Fruit fly (Drosophila melanogaster) whole organism, pupa: Measurements from ENCODE around the gene CG15731.

Source experiments
- CG10348 ChIP-seq: fragments of 200-800 bp; sonication (Bioruptor generic); IDR thresholded peaks from 2 replicates; pipeline ENCODE4 v1.3.6; 2022; ENCODE audit warnings: missing biosample characterization, missing genetic modification characterization
- CG12605 ChIP-seq: fragments of 200-800 bp; sonication (Bioruptor generic); IDR thresholded peaks from 2 replicates; pipeline ENCODE4 v1.3.6; 2022; ENCODE audit warnings: missing biosample characterization, missing genetic modification characterization
- CG13204 ChIP-seq: fragments of 200-800 bp; sonication (Bioruptor generic); optimal IDR thresholded peaks from 2 replicates; lab custom pipeline; 2018; ENCODE audit warnings: missing biosample characterization, mild to moderate bottlenecking, missing genetic modification characterization, moderate library complexity
- CG14655 ChIP-seq: fragments of 200-800 bp; sonication (Bioruptor generic); optimal IDR thresholded peaks from 3 replicates; lab custom pipeline; 2017; ENCODE audit warnings: mild to moderate bottlenecking, missing biosample characterization, missing genetic modification reagents, missing genetic modification characterization
- CG15710 ChIP-seq: fragments of 200-800 bp; sonication (Bioruptor generic); optimal IDR thresholded peaks from 2 replicates; lab custom pipeline; 2018; ENCODE audit warnings: missing biosample characterization, mild to moderate bottlenecking, missing genetic modification characterization, moderate library complexity
- CG17806 ChIP-seq: fragments of 200-800 bp; sonication (Bioruptor generic); optimal IDR thresholded peaks from 2 replicates; lab custom pipeline; 2018; ENCODE audit warnings: missing biosample characterization, mild to moderate bottlenecking, missing genetic modification characterization, moderate library complexity
- CG32121 ChIP-seq: fragments of 200-800 bp; sonication (Bioruptor generic); IDR thresholded peaks from 2 replicates; pipeline ENCODE4 v1.3.6; 2022; ENCODE audit warnings: missing biosample characterization, missing genetic modification characterization
- CG34367 ChIP-seq: fragments of 200-800 bp; sonication (Bioruptor generic); optimal IDR thresholded peaks from 2 replicates; lab custom pipeline; 2018; ENCODE audit warnings: missing biosample characterization, mild to moderate bottlenecking, missing genetic modification characterization
- CG4496 ChIP-seq: fragments of 200-800 bp; sonication (Bioruptor generic); IDR thresholded peaks from 3 replicates; pipeline ENCODE4 v1.3.6; 2022; ENCODE audit warnings: missing biosample characterization, missing genetic modification characterization
- CG8159 ChIP-seq: fragments of 200-800 bp; sonication (Bioruptor generic); optimal IDR thresholded peaks from 3 replicates; lab custom pipeline; 2018; ENCODE audit warnings: missing biosample characterization, mild to moderate bottlenecking, missing genetic modification characterization, moderate library complexity
- CG8301 ChIP-seq: fragments of 200-800 bp; sonication (Bioruptor generic); optimal IDR thresholded peaks from 2 replicates; lab custom pipeline; 2018; ENCODE audit warnings: missing biosample characterization, mild to moderate bottlenecking, missing genetic modification characterization
- CG9948 ChIP-seq: fragments of 200-800 bp; sonication (Bioruptor generic); optimal IDR thresholded peaks from 2 replicates; lab custom pipeline; 2018; ENCODE audit warnings: missing biosample characterization, mild to moderate bottlenecking, missing genetic modification characterization, moderate library complexity
- D1 ChIP-seq: fragments of 200-800 bp; sonication (Bioruptor generic); optimal IDR thresholded peaks from 2 replicates; lab custom pipeline; 2018; ENCODE audit warnings: missing biosample characterization, mild to moderate bottlenecking, missing genetic modification characterization, moderate library complexity
- EcR ChIP-seq: fragments of 200-800 bp; sonication (Bioruptor generic); optimal IDR thresholded peaks from 3 replicates; lab custom pipeline; 2019; ENCODE audit warnings: missing biosample characterization, missing genetic modification characterization, mild to moderate bottlenecking, moderate library complexity, missing genetic modification reagents
- Ets98B ChIP-seq: fragments of 200-800 bp; sonication (Bioruptor generic); IDR thresholded peaks from 2 replicates; pipeline ENCODE4 v1.3.6; 2022; ENCODE audit warnings: missing biosample characterization, missing genetic modification characterization
- Pif1A ChIP-seq: fragments of 200-800 bp; sonication (Bioruptor generic); optimal IDR thresholded peaks from 3 replicates; lab custom pipeline; 2016; ENCODE audit warnings: missing biosample characterization, missing genetic modification characterization
- Pif1B ChIP-seq: fragments of 200-800 bp; sonication (Bioruptor generic); optimal IDR thresholded peaks from 3 replicates; lab custom pipeline; 2016; ENCODE audit warnings: missing biosample characterization, missing genetic modification characterization
- Snoo ChIP-seq: fragments of 200-800 bp; sonication (Bioruptor generic); optimal IDR thresholded peaks from 3 replicates; lab custom pipeline; 2017; ENCODE audit warnings: missing biosample characterization, mild to moderate bottlenecking, missing genetic modification characterization, inconsistent platforms
- fd96Ca ChIP-seq: fragments of 200-800 bp; sonication (Bioruptor generic); IDR thresholded peaks from 3 replicates; pipeline ENCODE4 v1.3.6; 2022; ENCODE audit warnings: missing biosample characterization, missing genetic modification characterization
- gl ChIP-seq: fragments of 200-800 bp; sonication (Bioruptor generic); optimal IDR thresholded peaks from 2 replicates; lab custom pipeline; 2018; ENCODE audit warnings: missing biosample characterization, mild to moderate bottlenecking, missing genetic modification characterization
- rn ChIP-seq: fragments of 200-800 bp; sonication (Bioruptor generic); IDR thresholded peaks from 2 replicates; pipeline ENCODE4 v1.3.6; 2022; ENCODE audit warnings: missing biosample characterization, missing genetic modification characterization

CG15731 gene

dm6 chrX:12453704-12454103 is 3.9 kb downstream of the CG15731 start:
- TF ChIP-seq CG8159 (tag; lab: Kevin White, UChicago) (no peak), CG15710 (tag; lab: Kevin White, UChicago) (no peak), CG14655 (GFP tag; lab: Kevin White, UChicago) (no peak), gl (tag; lab: Kevin White, UChicago) (no peak), CG10348 (GFP tag; lab: Robert Waterston, UW) (no peak), EcR (GFP tag; lab: Kevin White, UChicago) (no peak), CG13204 (GFP tag; lab: Kevin White, UChicago) (no peak), Pif1B (no peak), CG9948 (tag; lab: Kevin White, UChicago) (no peak), Pif1A (GFP tag; lab: Kevin White, UChicago) (no peak), D1 (no peak), CG32121 (GFP tag; lab: Robert Waterston, UW) (no peak), CG4496 (GFP tag; lab: Robert Waterston, UW) (no peak), Snoo (tag; lab: Kevin White, UChicago) (no peak), rn (no peak), CG34367 (tag; lab: Kevin White, UChicago) (no peak), CG17806 (tag; lab: Kevin White, UChicago) (no peak)

- TF ChIP-seq CG8301 (tag; lab: Kevin White, UChicago) (peak; percentile 5), CG32121 (GFP tag; lab: Robert Waterston, UW) (0 out of 2 replicates have a peak, but pooled peaks have one; percentile 10), D1 (no peak), CG14655 (GFP tag; lab: Kevin White, UChicago) (peak; percentile 32)
These were observed 9.7 kb downstream of the CG15731 start for dm6 chrX:12447874-12448273.

DNA sequence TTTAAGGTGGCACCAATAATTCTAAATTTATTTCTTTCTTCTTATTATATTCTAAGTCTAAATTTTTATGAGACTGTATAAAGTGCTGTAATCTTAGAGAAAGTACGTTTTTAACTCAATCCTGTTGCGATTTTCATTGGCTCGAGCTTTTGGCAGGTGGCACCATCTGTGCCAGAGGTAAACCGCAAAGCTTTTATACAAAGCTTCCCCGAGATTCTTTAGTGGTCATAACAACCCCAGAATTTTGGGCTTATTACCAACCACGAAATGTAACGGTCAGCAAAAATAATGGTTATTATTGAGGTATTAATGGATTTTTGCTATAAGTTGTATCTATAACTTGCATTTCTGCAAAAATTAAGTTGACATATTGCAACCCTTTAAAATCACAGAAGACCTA is 20.5 kb downstream of the CG15731 start:
- TF ChIP-seq CG9948 (tag; lab: Kevin White, UChicago): no peak
- no peak for TF ChIP-seq rn
- TF ChIP-seq CG17806 (tag; lab: Kevin White, UChicago): no peak
- TF ChIP-seq CG8159 (tag; lab: Kevin White, UChicago): no peak
- TF ChIP-seq Ets98B: no peak
- TF ChIP-seq Snoo (tag; lab: Kevin White, UChicago): no peak
- TF ChIP-seq CG14655 (GFP tag; lab: Kevin White, UChicago): no peak
- no peak for TF ChIP-seq CG32121 (GFP tag; lab: Robert Waterston, UW)

DNA sequence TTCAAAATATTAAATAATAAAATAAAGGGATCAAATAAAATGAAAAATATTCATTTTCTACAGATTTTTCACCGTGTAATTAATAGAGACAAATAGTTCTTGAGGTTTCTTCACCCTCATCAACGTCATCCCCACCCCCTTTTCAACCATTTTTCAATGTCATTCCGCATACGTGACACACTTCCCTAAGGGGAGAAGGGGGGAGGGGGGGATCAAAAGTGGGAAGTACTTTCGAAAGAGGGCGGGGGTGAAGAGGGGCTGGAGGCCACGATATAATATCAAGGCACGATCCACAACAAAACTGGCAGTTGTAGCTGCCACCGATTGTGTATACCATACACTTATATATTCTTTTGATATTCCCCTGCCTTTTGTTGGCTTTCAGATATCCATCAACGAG is 23.0 kb downstream of the CG15731 start:
- TF ChIP-seq CG8301 (tag; lab: Kevin White, UChicago): no peak
- TF ChIP-seq CG14655 (GFP tag; lab: Kevin White, UChicago): no peak
- TF ChIP-seq CG4496 (GFP tag; lab: Robert Waterston, UW): no peak
- TF ChIP-seq gl (tag; lab: Kevin White, UChicago): no peak
- TF ChIP-seq Ets98B: no peak
- TF ChIP-seq rn: no peak
- no peak for TF ChIP-seq CG15710 (tag; lab: Kevin White, UChicago)
- no peak for TF ChIP-seq Pif1A (GFP tag; lab: Kevin White, UChicago)
- TF ChIP-seq Snoo (tag; lab: Kevin White, UChicago): no peak
- no peak for TF ChIP-seq CG34367 (tag; lab: Kevin White, UChicago)
- no peak for TF ChIP-seq CG32121 (GFP tag; lab: Robert Waterston, UW)
- no peak for TF ChIP-seq fd96Ca
- TF ChIP-seq CG9948 (tag; lab: Kevin White, UChicago): no peak
- no peak for TF ChIP-seq Pif1B
- TF ChIP-seq EcR (GFP tag; lab: Kevin White, UChicago): no peak
- TF ChIP-seq D1: no peak
- no peak for TF ChIP-seq CG10348 (GFP tag; lab: Robert Waterston, UW)
- no peak for TF ChIP-seq CG13204 (GFP tag; lab: Kevin White, UChicago)
- TF ChIP-seq CG12605 (GFP tag; lab: Robert Waterston, UW): no peak
- TF ChIP-seq CG17806 (tag; lab: Kevin White, UChicago): no peak

- TF ChIP-seq gl (tag; lab: Kevin White, UChicago) (no peak), Ets98B (no peak), CG10348 (GFP tag; lab: Robert Waterston, UW) (no peak), CG12605 (GFP tag; lab: Robert Waterston, UW) (no peak), CG4496 (GFP tag; lab: Robert Waterston, UW) (no peak), CG34367 (tag; lab: Kevin White, UChicago) (no peak), Snoo (tag; lab: Kevin White, UChicago) (no peak), CG15710 (tag; lab: Kevin White, UChicago) (no peak), CG8301 (tag; lab: Kevin White, UChicago) (no peak), CG13204 (GFP tag; lab: Kevin White, UChicago) (no peak), Pif1B (no peak), Pif1A (GFP tag; lab: Kevin White, UChicago) (no peak), CG9948 (tag; lab: Kevin White, UChicago) (no peak), fd96Ca (no peak), CG17806 (tag; lab: Kevin White, UChicago) (no peak), rn (no peak), D1 (no peak), CG32121 (GFP tag; lab: Robert Waterston, UW) (no peak), CG8159 (tag; lab: Kevin White, UChicago) (no peak), EcR (GFP tag; lab: Kevin White, UChicago) (no peak)
These were observed 25.6 kb downstream of the CG15731 start, which contains the start of gene Pkcdelta for dm6 chrX:12431924-12432323. Pkcdelta (plus strand) TSS chrX:12432224.

- TF ChIP-seq Pif1A (GFP tag; lab: Kevin White, UChicago): no peak
- no peak for TF ChIP-seq CG8159 (tag; lab: Kevin White, UChicago)
- no peak for TF ChIP-seq EcR (GFP tag; lab: Kevin White, UChicago)
- no peak for TF ChIP-seq Ets98B
- no peak for TF ChIP-seq CG8301 (tag; lab: Kevin White, UChicago)
- TF ChIP-seq CG32121 (GFP tag; lab: Robert Waterston, UW): no peak
- TF ChIP-seq D1: no peak
- no peak for TF ChIP-seq Pif1B
- no peak for TF ChIP-seq rn
- no peak for TF ChIP-seq CG13204 (GFP tag; lab: Kevin White, UChicago)
- no peak for TF ChIP-seq CG9948 (tag; lab: Kevin White, UChicago)
- TF ChIP-seq CG17806 (tag; lab: Kevin White, UChicago): no peak
- no peak for TF ChIP-seq CG4496 (GFP tag; lab: Robert Waterston, UW)
- no peak for TF ChIP-seq fd96Ca
- no peak for TF ChIP-seq gl (tag; lab: Kevin White, UChicago)
- no peak for TF ChIP-seq CG12605 (GFP tag; lab: Robert Waterston, UW)
These were observed 26.1 kb downstream of the CG15731 start for dm6 chrX:12431466-12431865.
